Fruit fly (Drosophila melanogaster) whole organism, pupa: ENCODE results near the gene galectin.

Source experiments
- CG12605 ChIP-seq: fragments of 200-800 bp; sonication (Bioruptor generic); IDR thresholded peaks from 2 replicates; pipeline ENCODE4 v1.3.6; 2022; ENCODE audit warnings: missing biosample characterization, missing genetic modification characterization
- CG13204 ChIP-seq: fragments of 200-800 bp; sonication (Bioruptor generic); optimal IDR thresholded peaks from 2 replicates; lab custom pipeline; 2018; ENCODE audit warnings: missing biosample characterization, mild to moderate bottlenecking, missing genetic modification characterization, moderate library complexity
- CG14655 ChIP-seq: fragments of 200-800 bp; sonication (Bioruptor generic); optimal IDR thresholded peaks from 3 replicates; lab custom pipeline; 2017; ENCODE audit warnings: mild to moderate bottlenecking, missing biosample characterization, missing genetic modification reagents, missing genetic modification characterization
- CG17806 ChIP-seq: fragments of 200-800 bp; sonication (Bioruptor generic); optimal IDR thresholded peaks from 2 replicates; lab custom pipeline; 2018; ENCODE audit warnings: missing biosample characterization, mild to moderate bottlenecking, missing genetic modification characterization, moderate library complexity
- CG32121 ChIP-seq: fragments of 200-800 bp; sonication (Bioruptor generic); IDR thresholded peaks from 2 replicates; pipeline ENCODE4 v1.3.6; 2022; ENCODE audit warnings: missing biosample characterization, missing genetic modification characterization
- CG34367 ChIP-seq: fragments of 200-800 bp; sonication (Bioruptor generic); optimal IDR thresholded peaks from 2 replicates; lab custom pipeline; 2018; ENCODE audit warnings: missing biosample characterization, mild to moderate bottlenecking, missing genetic modification characterization
- D1 ChIP-seq: fragments of 200-800 bp; sonication (Bioruptor generic); optimal IDR thresholded peaks from 2 replicates; lab custom pipeline; 2018; ENCODE audit warnings: missing biosample characterization, mild to moderate bottlenecking, missing genetic modification characterization, moderate library complexity
- EcR ChIP-seq: fragments of 200-800 bp; sonication (Bioruptor generic); optimal IDR thresholded peaks from 3 replicates; lab custom pipeline; 2019; ENCODE audit warnings: missing biosample characterization, missing genetic modification characterization, mild to moderate bottlenecking, moderate library complexity, missing genetic modification reagents
- Pif1A ChIP-seq: fragments of 200-800 bp; sonication (Bioruptor generic); optimal IDR thresholded peaks from 3 replicates; lab custom pipeline; 2016; ENCODE audit warnings: missing biosample characterization, missing genetic modification characterization

DNA sequence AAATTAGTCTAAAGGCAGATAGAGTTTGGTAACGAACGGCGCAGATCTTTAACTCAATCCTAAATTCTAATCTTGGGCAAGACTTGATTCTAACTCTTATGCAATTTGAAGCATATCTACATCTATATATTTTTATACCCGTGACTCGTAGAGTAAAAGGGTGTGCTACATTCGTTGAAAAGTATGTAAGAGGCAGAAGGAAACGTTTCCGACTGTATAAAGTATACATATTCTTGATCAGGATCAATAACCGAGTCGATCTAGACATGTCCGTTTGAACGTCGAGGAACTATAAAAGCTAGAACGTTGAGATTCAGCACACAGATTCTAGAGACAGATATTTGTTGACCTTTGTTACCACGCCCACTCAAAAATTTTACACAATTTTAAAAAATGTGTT is 44.8 kb downstream of the galectin start, which contains the start of gene CG13694:
- no peak for TF ChIP-seq CG34367 (tag; lab: Kevin White, UChicago)
- TF ChIP-seq EcR (GFP tag; lab: Kevin White, UChicago) = no peak
- no peak for TF ChIP-seq Pif1A
- TF ChIP-seq CG12605 (GFP tag; lab: Robert Waterston, UW) = no peak
- no peak for TF ChIP-seq CG17806 (tag; lab: Kevin White, UChicago)
- no peak for TF ChIP-seq D1 (tag; lab: Kevin White, UChicago)
- no peak for TF ChIP-seq CG13204 (GFP tag; lab: Kevin White, UChicago)
- no peak for TF ChIP-seq CG32121
- no peak for TF ChIP-seq CG14655 (GFP tag; lab: Kevin White, UChicago)
